Worm (Caenorhabditis elegans) whole organism, young adult: Measurements from ENCODE around the gene unc-132.
A peak's percentile ranks its signal among the peaks of the same experiment; 100 is the strongest.

Source experiments
- Y95B8A.8 ChIP-seq: fragments of 200-800 bp; sonication (Bioruptor generic); IDR thresholded peaks from 2 replicates; pipeline ENCODE4 v1.3.6; 2022; ENCODE audit warnings: missing genetic modification reagents, missing genetic modification characterization, missing compliant biosample characterization
- aptf-3 ChIP-seq: fragments of 200-800 bp; sonication (Bioruptor generic); IDR thresholded peaks from 2 replicates; pipeline ENCODE4 v1.3.6; 2022; ENCODE audit warnings: missing genetic modification characterization, missing compliant biosample characterization
- let-526 ChIP-seq: fragments of 200-800 bp; sonication (Bioruptor generic); IDR thresholded peaks from 2 replicates; pipeline ENCODE4 v1.3.6; 2022; ENCODE audit warnings: missing genetic modification reagents, missing genetic modification characterization, missing compliant biosample characterization
- lin-26 ChIP-seq: fragments of 200-800 bp; sonication (Bioruptor generic); IDR thresholded peaks from 2 replicates; pipeline ENCODE4 v1.3.6; 2022; ENCODE audit warnings: missing genetic modification reagents, missing genetic modification characterization, missing compliant biosample characterization

DNA sequence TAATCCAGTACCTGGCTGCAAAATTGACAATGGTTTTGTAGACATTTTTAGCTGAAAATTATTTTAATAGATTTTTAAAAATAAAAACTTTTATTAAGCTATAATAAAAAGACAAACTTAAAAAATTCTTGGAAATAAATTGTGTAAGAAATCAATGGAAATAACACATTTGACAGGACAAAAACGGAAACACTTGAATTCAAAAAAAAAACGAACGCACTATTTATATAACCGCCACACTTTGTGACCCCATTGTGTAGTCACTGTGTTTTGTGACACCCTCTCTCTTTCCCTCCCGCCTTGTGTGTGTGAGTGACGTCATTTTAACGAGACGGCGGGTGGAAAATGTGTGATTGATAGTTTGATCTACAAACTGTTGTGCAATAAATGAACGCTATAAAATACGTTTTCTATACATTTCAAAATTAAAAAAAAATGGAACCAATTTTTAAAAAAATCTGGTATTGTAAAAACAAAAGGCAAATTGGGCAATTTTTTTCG, 42.7 kb upstream of the unc-132 start, which contains the start of gene F59B1.8:
- TF ChIP-seq lin-26 (GFP tag; lab: Robert Waterston, UW) (no peak), Y95B8A.8 (GFP tag; lab: Robert Waterston, UW) (no peak), aptf-3 (GFP tag; lab: Robert Waterston, UW) (no peak), let-526 (GFP tag; lab: Robert Waterston, UW) (0 out of 2 replicates have a peak, but pooled peaks have one; percentile 9)
